Worm (Caenorhabditis elegans): ENCODE data around the gene C03B1.5.

DNA sequence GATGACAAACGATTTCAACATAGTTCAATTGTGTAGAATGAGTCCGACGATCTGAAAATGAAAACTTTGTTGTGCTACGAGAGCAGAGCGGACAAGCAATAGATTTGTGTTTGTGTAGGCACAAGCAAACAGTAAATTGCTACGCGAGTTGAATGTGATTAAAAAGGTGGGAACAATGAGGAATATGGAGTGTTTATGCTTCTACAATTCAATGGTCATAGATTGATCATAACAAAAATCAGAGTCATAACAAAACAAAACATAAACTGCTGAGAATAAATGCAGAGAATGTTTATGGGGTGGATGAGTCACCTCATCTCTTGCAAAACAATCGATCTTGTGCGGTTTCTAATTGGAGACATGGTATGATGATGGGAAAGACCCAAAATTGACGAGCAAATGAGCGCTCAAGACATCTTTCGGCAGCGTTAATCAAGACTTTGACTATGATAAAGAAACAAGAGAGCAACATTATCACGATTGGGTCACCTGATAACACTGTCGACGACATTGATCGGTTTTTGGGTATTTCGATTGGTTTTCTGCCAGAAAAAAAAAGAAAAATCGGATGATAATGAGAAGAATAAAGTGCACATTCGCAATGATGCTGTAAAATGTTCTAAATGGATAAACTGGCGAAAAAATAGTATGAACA lies 22.4 kb downstream of the C03B1.5 start, which contains the start of gene lmp-1:
- TF ChIP-seq lin-15B (tag; optimal IDR thresholded peaks at IDR 0.05), result no peak
- no peak for TF ChIP-seq nhr-76 (tag; optimal IDR thresholded peaks at IDR 0.05)
- no peak for TF ChIP-seq sea-2 (GFP tag; optimal IDR thresholded peaks at IDR 0.05)
- no peak for TF ChIP-seq fkh-2 (tag; optimal IDR thresholded peaks at IDR 0.05)
- no peak for TF ChIP-seq nhr-25 (tag; optimal IDR thresholded peaks at IDR 0.05)
- no peak for TF ChIP-seq elt-3 (tag; optimal IDR thresholded peaks at IDR 0.05)
- no peak for TF ChIP-seq nhr-12 (tag; optimal IDR thresholded peaks at IDR 0.05)
- no peak for TF ChIP-seq fos-1 (tag; optimal IDR thresholded peaks at IDR 0.05)
- no peak for TF ChIP-seq unc-39 (tag; optimal IDR thresholded peaks at IDR 0.05)
- TF ChIP-seq eor-1 (tag; optimal IDR thresholded peaks at IDR 0.05), result no peak
- no peak for TF ChIP-seq jun-1 (tag; optimal IDR thresholded peaks at IDR 0.05)

Measured in whole organism, L3 larva.